Worm (Caenorhabditis elegans) whole organism, L1 larva: ENCODE measurements around the gene sulp-8.

Experiments
- Y116A8C.19 ChIP-seq: sonication (generic microtip); optimal IDR thresholded peaks from 2 replicates; lab custom pipeline; 2016; ENCODE audit warnings: missing compliant biosample characterization, missing genetic modification characterization, borderline replicate concordance
- ces-1 ChIP-seq: fragments of 150-350 bp; optimal IDR thresholded peaks from 2 replicates; lab custom pipeline; 2014; ENCODE audit warnings: missing biosample characterization, missing genetic modification reagents, missing genetic modification characterization
- fos-1 ChIP-seq: fragments of 150-350 bp; optimal IDR thresholded peaks from 2 replicates; lab custom pipeline; 2014; ENCODE audit warnings: missing biosample characterization, missing genetic modification characterization
- isw-1 ChIP-seq: fragments of 200-800 bp; sonication (Bioruptor generic); IDR thresholded peaks from 2 replicates; pipeline ENCODE4 v1.3.6; 2022; ENCODE audit warnings: missing genetic modification characterization, missing compliant biosample characterization
- lin-35 ChIP-seq, 2 experiments: fragments of 150-350 bp; optimal IDR thresholded peaks; 2 replicates each; lab custom pipeline; 2014; ENCODE audit warnings: missing biosample characterization in 2 of 2, missing genetic modification characterization in 2 of 2, missing genetic modification reagents in 2 of 2
- nhr-237 ChIP-seq: fragments of 150-350 bp; optimal IDR thresholded peaks from 2 replicates; lab custom pipeline; 2014; ENCODE audit warnings: missing biosample characterization, missing genetic modification characterization
- rnt-1 ChIP-seq: sonication (generic microtip); optimal IDR thresholded peaks from 2 replicates; lab custom pipeline; 2016; ENCODE audit warnings: mild to moderate bottlenecking, missing genetic modification characterization, moderate library complexity, missing compliant biosample characterization
- sptf-1 ChIP-seq: fragments of 150-350 bp; optimal IDR thresholded peaks from 2 replicates; lab custom pipeline; 2014; ENCODE audit warnings: missing biosample characterization, missing genetic modification characterization
- ztf-4 ChIP-seq: fragments of 150-350 bp; optimal IDR thresholded peaks from 2 replicates; lab custom pipeline; 2014; ENCODE audit warnings: missing biosample characterization, missing genetic modification characterization

DNA sequence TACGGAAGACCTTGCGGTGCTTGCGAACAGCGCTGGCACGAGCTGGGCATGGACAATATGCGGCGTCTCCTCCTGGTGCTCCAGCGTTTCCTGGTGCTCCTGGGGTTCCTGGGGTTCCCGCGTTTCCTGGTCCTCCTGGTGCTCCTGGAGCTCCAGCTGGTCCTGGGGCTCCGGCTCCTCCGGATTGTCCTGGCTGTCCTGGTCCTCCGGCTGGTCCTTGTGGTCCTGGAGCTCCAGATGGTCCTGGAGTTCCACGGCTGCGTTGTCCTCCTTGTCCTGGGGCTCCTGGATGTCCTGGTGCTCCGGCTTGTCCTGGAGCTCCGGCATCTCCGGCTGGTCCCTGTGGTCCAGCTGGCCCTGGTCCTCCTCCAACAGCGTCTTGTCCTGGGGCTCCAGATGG is 41.1 kb downstream of the sulp-8 start:
- TF ChIP-seq nhr-237 (tag; lab: Kevin White, UChicago) (no peak), Y116A8C.19 (tag; lab: Kevin White, UChicago) (no peak), rnt-1 (tag; lab: Kevin White, UChicago) (no peak), fos-1 (tag; lab: Kevin White, UChicago) (no peak), ces-1 (GFP tag; lab: Kevin White, UChicago) (no peak), lin-35 (GFP tag; optimal IDR thresholded peaks at IDR 0.05; lab: Kevin White, UChicago) (no peak), isw-1 (GFP tag; lab: Robert Waterston, UW) (no peak), ztf-4 (tag; lab: Kevin White, UChicago) (no peak), sptf-1 (tag; lab: Kevin White, UChicago) (no peak)
